Worm (Caenorhabditis elegans) whole organism, L4 larva: ENCODE results near the gene C09G9.3.

Source experiments
- R02D3.7 ChIP-seq: fragments of 150-350 bp; sonication (generic microtip); optimal IDR thresholded peaks from 3 replicates; lab custom pipeline; 2014; ENCODE audit warnings: missing biosample characterization, missing genetic modification characterization
- ZK546.5 ChIP-seq, 2 experiments: sonication (generic microtip); optimal IDR thresholded peaks; 2 replicates each; lab custom pipeline; 2017; ENCODE audit warnings: missing biosample characterization in 2 of 2, missing genetic modification characterization in 2 of 2
- ceh-28 ChIP-seq: fragments of 150-350 bp; optimal IDR thresholded peaks from 2 replicates; lab custom pipeline; 2014; ENCODE audit warnings: missing biosample characterization, missing genetic modification reagents, missing genetic modification characterization
- cey-2 ChIP-seq: sonication (generic microtip); optimal IDR thresholded peaks from 3 replicates; lab custom pipeline; 2017; ENCODE audit warnings: missing genetic modification characterization, mild to moderate bottlenecking, missing compliant biosample characterization, antibody characterized with exemption, borderline replicate concordance; ENCODE audit not compliant: insufficient read depth
- dmd-6 ChIP-seq: fragments of 200-800 bp; sonication (Bioruptor generic); IDR thresholded peaks from 2 replicates; pipeline ENCODE4 v1.3.6; 2022; ENCODE audit warnings: missing genetic modification reagents, missing genetic modification characterization, missing compliant biosample characterization
- egl-27 ChIP-seq: sonication (generic microtip); optimal IDR thresholded peaks from 3 replicates; lab custom pipeline; 2017; ENCODE audit warnings: missing biosample characterization, missing genetic modification reagents, missing genetic modification characterization
- lir-3 ChIP-seq: sonication (generic microtip); optimal IDR thresholded peaks from 2 replicates; lab custom pipeline; 2016; ENCODE audit warnings: mild to moderate bottlenecking, missing genetic modification characterization, missing compliant biosample characterization
- madf-9 ChIP-seq: fragments of 200-800 bp; sonication (Bioruptor generic); conservative IDR thresholded peaks from 2 replicates; pipeline ENCODE4 v1.3.6; 2022; ENCODE audit warnings: missing genetic modification reagents, missing genetic modification characterization, missing compliant biosample characterization
- nhr-11 ChIP-seq: fragments of 150-350 bp; optimal IDR thresholded peaks from 2 replicates; lab custom pipeline; 2014; ENCODE audit warnings: missing biosample characterization, missing genetic modification characterization
- nhr-76 ChIP-seq: fragments of 150-350 bp; optimal IDR thresholded peaks from 2 replicates; lab custom pipeline; 2014; ENCODE audit warnings: missing biosample characterization, missing genetic modification characterization
- pha-4 ChIP-seq, 2 experiments: fragments of 150-350 bp in 1 of 2; fragments of 200-800 bp in 1 of 2; sonication (Bioruptor generic) in 1 of 2; IDR thresholded peaks in 1 of 2; optimal IDR thresholded peaks in 1 of 2; 2 replicates each; pipeline versions ENCODE4 v1.3.6 to Lab custom; 2014 to 2022; ENCODE audit warnings: missing genetic modification characterization in 2 of 2, missing genetic modification reagents in 2 of 2, missing biosample characterization in 1 of 2, missing compliant biosample characterization in 1 of 2
- skn-1 ChIP-seq: fragments of 150-350 bp; optimal IDR thresholded peaks from 2 replicates; lab custom pipeline; 2014; ENCODE audit warnings: missing biosample characterization, missing genetic modification characterization
- ztf-11 ChIP-seq: fragments of 150-350 bp; optimal IDR thresholded peaks from 2 replicates; lab custom pipeline; 2014; ENCODE audit warnings: missing biosample characterization, missing genetic modification characterization

- TF ChIP-seq R02D3.7, result no peak
- TF ChIP-seq dmd-6 (GFP tag; lab: Robert Waterston, UW), result no peak
- no peak for TF ChIP-seq lir-3 (tag; lab: Kevin White, UChicago)
- no peak for TF ChIP-seq nhr-76 (tag; lab: Kevin White, UChicago)
- TF ChIP-seq ZK546.5 (tag; optimal IDR thresholded peaks at IDR 0.05; lab: Kevin White, UChicago), result no peak
- no peak for TF ChIP-seq nhr-11 (tag; lab: Kevin White, UChicago)
- TF ChIP-seq ztf-11 (tag; lab: Kevin White, UChicago), result no peak
- no peak for TF ChIP-seq egl-27 (tag; lab: Kevin White, UChicago)
- no peak for TF ChIP-seq pha-4 (GFP tag; IDR thresholded peaks at IDR 0.05; lab: Robert Waterston, UW)
- no peak for TF ChIP-seq pha-4 (tag; optimal IDR thresholded peaks at IDR 0.05; lab: Kevin White, UChicago)
- TF ChIP-seq skn-1, result no peak
- TF ChIP-seq cey-2, result no peak
- TF ChIP-seq ceh-28 (tag; lab: Kevin White, UChicago), result no peak
- no peak for TF ChIP-seq madf-9 (GFP tag; lab: Robert Waterston, UW)
Measured at ce11 chrIV:8822598-8822997, 50.3 kb downstream of the C09G9.3 start.
